ENCODE assay signal across 2 worm cellular contexts in the genomic region with DNA sequence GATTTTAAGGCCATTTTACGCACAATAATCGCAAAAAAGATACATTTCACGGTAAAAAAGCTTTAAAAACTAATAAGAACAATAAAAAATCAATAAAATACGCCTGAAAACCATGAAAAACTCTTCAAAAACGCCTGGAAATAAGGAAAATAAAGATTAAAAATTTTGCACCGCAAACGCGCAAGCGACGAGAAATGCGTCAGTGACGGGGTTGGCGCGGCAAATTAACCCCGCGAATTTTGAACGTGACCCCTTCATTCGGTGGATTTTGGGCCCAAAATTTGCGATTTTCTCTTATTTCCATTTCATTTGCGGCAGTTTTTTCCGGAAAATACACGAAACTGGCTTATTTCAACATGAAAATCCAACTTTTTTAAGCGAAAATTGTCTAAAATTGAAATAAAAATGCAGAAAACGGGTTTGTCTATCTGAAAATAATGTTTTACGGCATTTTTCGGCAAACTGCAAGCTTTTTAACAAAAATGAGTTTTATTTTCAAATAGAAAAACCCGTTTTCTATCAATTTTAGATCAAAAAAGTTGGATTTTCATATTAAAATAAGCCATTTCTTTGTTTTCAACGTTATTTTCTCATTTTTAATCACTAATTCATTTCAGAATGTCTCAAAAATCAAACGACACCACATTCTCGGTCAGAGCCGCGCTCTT.
TF ChIP-seq lines count a peak whose summit lies in the region.

A gene (plus strand): TSS at position 618 of the 668 bp plus-strand sequence.

TF ChIP-seq in whole organism, L1 larva, 84 proteins besides CTCF, POLR2A, EP300 and RAD21 (continued from another document):
- peak; percentile 96 for TF ChIP-seq mep-1 (tag; optimal IDR thresholded peaks at IDR 0.05; lab: Kevin White, UChicago)
- peak; percentile 88 for TF ChIP-seq grh-1 (GFP tag; IDR thresholded peaks at IDR 0.05; lab: Robert Waterston, UW)
- peak; percentile 88 for TF ChIP-seq nhr-90 (tag; optimal IDR thresholded peaks at IDR 0.05; lab: Kevin White, UChicago; ENCODE audit: poor library complexity)
- TF ChIP-seq nhr-77 (tag; optimal IDR thresholded peaks at IDR 0.05; lab: Kevin White, UChicago): peak; percentile 76
- TF ChIP-seq hlh-17 (GFP tag; optimal IDR thresholded peaks at IDR 0.05; lab: Kevin White, UChicago; ENCODE audit: borderline replicate concordance): no peak
- no peak for TF ChIP-seq ces-1 (GFP tag; optimal IDR thresholded peaks at IDR 0.05; lab: Kevin White, UChicago)
- TF ChIP-seq nhr-20 (tag; optimal IDR thresholded peaks at IDR 0.05; lab: Kevin White, UChicago): peak; percentile 89
- peak; percentile 52 for TF ChIP-seq blmp-1 (tag; optimal IDR thresholded peaks at IDR 0.05; lab: Kevin White, UChicago)
- peak; percentile 96 to 98 for TF ChIP-seq lin-35 (GFP tag; optimal IDR thresholded peaks at IDR 0.05; lab: Kevin White, UChicago)
- peak; percentile 93 for TF ChIP-seq nhr-47 (tag; optimal IDR thresholded peaks at IDR 0.05; lab: Kevin White, UChicago)
- TF ChIP-seq jun-1 (tag; optimal IDR thresholded peaks at IDR 0.05; lab: Kevin White, UChicago): peak; percentile 74
- TF ChIP-seq irx-1 (tag; optimal IDR thresholded peaks at IDR 0.05; lab: Kevin White, UChicago): peak; percentile 82
- TF ChIP-seq nhr-71 (tag; optimal IDR thresholded peaks at IDR 0.05; lab: Kevin White, UChicago): peak; percentile 92
- TF ChIP-seq snpc-4 (tag; optimal IDR thresholded peaks at IDR 0.05; lab: Kevin White, UChicago): peak; percentile 76
- peak in 1 of 2 experiments; percentile 84 for TF ChIP-seq mdl-1 (tag; optimal IDR thresholded peaks at IDR 0.05; lab: Kevin White, UChicago)
- TF ChIP-seq lin-39 (tag; optimal IDR thresholded peaks at IDR 0.05; lab: Kevin White, UChicago): peak; percentile 82
- no peak for TF ChIP-seq lir-3 (tag; optimal IDR thresholded peaks at IDR 0.05; lab: Kevin White, UChicago; ENCODE audit: poor library complexity)
- peak; percentile 86 for TF ChIP-seq xbp-1 (tag; optimal IDR thresholded peaks at IDR 0.05; lab: Kevin White, UChicago)
- TF ChIP-seq aly-2 (tag; optimal IDR thresholded peaks at IDR 0.05; lab: Kevin White, UChicago): peak; percentile 81
- TF ChIP-seq egl-27 (tag; optimal IDR thresholded peaks at IDR 0.05; lab: Kevin White, UChicago): no peak
- peak; percentile 54 for TF ChIP-seq sup-37 (GFP tag; optimal IDR thresholded peaks at IDR 0.05; lab: Kevin White, UChicago)
- TF ChIP-seq nhr-28 (tag; optimal IDR thresholded peaks at IDR 0.05; lab: Kevin White, UChicago): no peak
- peak; percentile 60 for TF ChIP-seq sox-4 (tag; optimal IDR thresholded peaks at IDR 0.05; lab: Kevin White, UChicago)
- TF ChIP-seq fkh-8 (tag; optimal IDR thresholded peaks at IDR 0.05; lab: Kevin White, UChicago): peak; percentile 85
- peak; percentile 89 for TF ChIP-seq lin-15B (tag; optimal IDR thresholded peaks at IDR 0.05; lab: Kevin White, UChicago)
- TF ChIP-seq skn-1 (tag; optimal IDR thresholded peaks at IDR 0.05; lab: Kevin White, UChicago): peak; percentile 82
- TF ChIP-seq ceh-90 (tag; optimal IDR thresholded peaks at IDR 0.05; lab: Kevin White, UChicago): peak; percentile 40
- peak; percentile 77 for TF ChIP-seq egl-13 (tag; optimal IDR thresholded peaks at IDR 0.05; lab: Kevin White, UChicago)
- peak; percentile 95 for TF ChIP-seq rnt-1 (tag; optimal IDR thresholded peaks at IDR 0.05; lab: Kevin White, UChicago)
TF ChIP-seq in whole organism, L1 larva: peak in this region for 61.

TF ChIP-seq in whole organism, young adult, 124 proteins besides CTCF, POLR2A, EP300 and RAD21 (continued from another document):
- TF ChIP-seq hmg-20 (GFP tag; IDR thresholded peaks at IDR 0.05; lab: Robert Waterston, UW): peak; percentile 87
- peak; percentile 61 for TF ChIP-seq snpc-1.1 (tag; optimal IDR thresholded peaks at IDR 0.05; lab: Kevin White, UChicago; ENCODE audit: insufficient read depth)
- no peak for TF ChIP-seq lag-1 (GFP tag; IDR thresholded peaks at IDR 0.05; lab: Robert Waterston, UW)
- peak; percentile 64 for TF ChIP-seq C06A6.2 (GFP tag; conservative IDR thresholded peaks at IDR 0.05; lab: Robert Waterston, UW)
- peak; percentile 91 for TF ChIP-seq C17E4.6 (GFP tag; IDR thresholded peaks at IDR 0.05; lab: Robert Waterston, UW)
- peak; percentile 83 for TF ChIP-seq ztf-28 (GFP tag; IDR thresholded peaks at IDR 0.05; lab: Robert Waterston, UW)
- TF ChIP-seq unc-62 (GFP tag; optimal IDR thresholded peaks at IDR 0.05; lab: Kevin White, UChicago): no peak
- peak; percentile 92 for TF ChIP-seq Y56A3A.18 (GFP tag; IDR thresholded peaks at IDR 0.05; lab: Robert Waterston, UW)
- TF ChIP-seq F23B12.7 (tag; optimal IDR thresholded peaks at IDR 0.05; lab: Kevin White, UChicago; ENCODE audit: insufficient read depth): peak; percentile 96
- peak; percentile 89 for TF ChIP-seq lin-40 (tag; optimal IDR thresholded peaks at IDR 0.05; lab: Kevin White, UChicago)
- peak; percentile 93 for TF ChIP-seq ceh-91 (GFP tag; IDR thresholded peaks at IDR 0.05; lab: Robert Waterston, UW)
- peak; percentile 92 for TF ChIP-seq tlf-1 (GFP tag; optimal IDR thresholded peaks at IDR 0.05; lab: Kevin White, UChicago)
- no peak for TF ChIP-seq rec-8 (tag; optimal IDR thresholded peaks at IDR 0.05; lab: Kevin White, UChicago)
- TF ChIP-seq hrde-1 (tag; optimal IDR thresholded peaks at IDR 0.05; lab: Kevin White, UChicago; ENCODE audit: borderline replicate concordance): peak; percentile 34
- TF ChIP-seq lin-35 (GFP tag; optimal IDR thresholded peaks at IDR 0.05; lab: Kevin White, UChicago): peak; percentile 88 to 94 (median 94)
- peak; percentile 95 for TF ChIP-seq ekl-4 (GFP tag; IDR thresholded peaks at IDR 0.05; lab: Robert Waterston, UW)
- peak; percentile 77; the same call in 1 of the 2 replicates for TF ChIP-seq Y79H2A.3 (GFP tag; conservative IDR thresholded peaks at IDR 0.05; lab: Robert Waterston, UW)
- TF ChIP-seq egrh-3 (GFP tag; IDR thresholded peaks at IDR 0.05; lab: Robert Waterston, UW): peak; percentile 42; the same call in 1 of the 2 replicates
- TF ChIP-seq dpff-1 (tag; optimal IDR thresholded peaks at IDR 0.05; lab: Kevin White, UChicago): no peak
- TF ChIP-seq K12H6.12 (tag; optimal IDR thresholded peaks at IDR 0.05; lab: Kevin White, UChicago): peak; percentile 76
- TF ChIP-seq chd-7 (tag; optimal IDR thresholded peaks at IDR 0.05; lab: Kevin White, UChicago): peak; percentile 73
- no peak for TF ChIP-seq F37B4.10 (GFP tag; IDR thresholded peaks at IDR 0.05; lab: Robert Waterston, UW)
- TF ChIP-seq snpc-1.3 (tag; optimal IDR thresholded peaks at IDR 0.05; lab: Kevin White, UChicago; ENCODE audit: insufficient read depth): peak; percentile 82
- peak; percentile 93 for TF ChIP-seq pbrm-1 (GFP tag; IDR thresholded peaks at IDR 0.05; lab: Robert Waterston, UW)
- TF ChIP-seq B0261.1 (tag; optimal IDR thresholded peaks at IDR 0.05; lab: Kevin White, UChicago): peak; percentile 26
- TF ChIP-seq F52B5.7 (tag; optimal IDR thresholded peaks at IDR 0.05; lab: Kevin White, UChicago): no peak
- peak; percentile 65 for TF ChIP-seq pha-4 (tag; optimal IDR thresholded peaks at IDR 0.05; lab: Kevin White, UChicago)
- peak; percentile 32 to 37 for TF ChIP-seq let-607 (tag; optimal IDR thresholded peaks at IDR 0.05; lab: Kevin White, UChicago)
- TF ChIP-seq B0336.3 (GFP tag; IDR thresholded peaks at IDR 0.05; lab: Robert Waterston, UW): peak; percentile 97
- peak; percentile 89 for TF ChIP-seq ceh-100 (GFP tag; IDR thresholded peaks at IDR 0.05; lab: Robert Waterston, UW)
- no peak for TF ChIP-seq F55B11.4 (tag; optimal IDR thresholded peaks at IDR 0.05; lab: Kevin White, UChicago; ENCODE audit: borderline replicate concordance, insufficient read depth)
- peak; percentile 41; the same call in 1 of the 2 replicates for TF ChIP-seq let-526 (GFP tag; IDR thresholded peaks at IDR 0.05; lab: Robert Waterston, UW)
